Fruit fly (Drosophila melanogaster): ENCODE results near the gene alpha-Man-Ib.

alpha-Man-Ib gene

dm6 chr3R:29153197-29153644, 40.6 kb upstream of the alpha-Man-Ib start, which contains the start of the genes Slbp and Rpn2 (continued):
- TF ChIP-seq CG14710 (tag; optimal IDR thresholded peaks at IDR 0.05) = peak; percentile 83
- TF ChIP-seq Sry-δ (GFP tag; optimal IDR thresholded peaks at IDR 0.05) = peak; percentile 87
- TF ChIP-seq CG1603 (tag; optimal IDR thresholded peaks at IDR 0.05) = peak; percentile 86
- no peak for TF ChIP-seq pfk (GFP tag; optimal IDR thresholded peaks at IDR 0.05)
- peak; percentile 49 for TF ChIP-seq CG8924 (tag; optimal IDR thresholded peaks at IDR 0.05)
- peak; percentile 30 for TF ChIP-seq CG18011 (GFP tag; optimal IDR thresholded peaks at IDR 0.05)
- TF ChIP-seq Hmr (GFP tag; optimal IDR thresholded peaks at IDR 0.05) = peak; percentile 48
- TF ChIP-seq Meics (GFP tag; optimal IDR thresholded peaks at IDR 0.05) = peak; percentile 30
- TF ChIP-seq CG9727 (GFP tag; optimal IDR thresholded peaks at IDR 0.05) = peak; percentile 45
- no peak for TF ChIP-seq grn (GFP tag; optimal IDR thresholded peaks at IDR 0.05)
- peak; percentile 55 for TF ChIP-seq CG15514 (GFP tag; optimal IDR thresholded peaks at IDR 0.05)
- TF ChIP-seq Ets65A (GFP tag) = peak; percentile 89
- peak; percentile 79 for TF ChIP-seq nerfin-2 (GFP tag; IDR thresholded peaks at IDR 0.05; ENCODE audit: partially characterized antibody)
- peak; percentile 63 for TF ChIP-seq Rfx (GFP tag; IDR thresholded peaks at IDR 0.05)
- TF ChIP-seq CG12659 (GFP tag; optimal IDR thresholded peaks at IDR 0.05) = peak; percentile 82
- TF ChIP-seq HmgZ (tag; optimal IDR thresholded peaks at IDR 0.05) = peak; percentile 88
- peak; percentile 98 for TF ChIP-seq Sin3A (optimal IDR thresholded peaks at IDR 0.05)
- no peak for TF ChIP-seq cas (GFP tag; IDR thresholded peaks at IDR 0.05)
- TF ChIP-seq Nf-YC (tag; optimal IDR thresholded peaks at IDR 0.05) = peak; percentile 53
- TF ChIP-seq nom (GFP tag; optimal IDR thresholded peaks at IDR 0.05) = peak; percentile 11
- peak; percentile 97 for TF ChIP-seq BEAF-32 (GFP tag; optimal IDR thresholded peaks at IDR 0.05)
- TF ChIP-seq CG42726 (GFP tag; IDR thresholded peaks at IDR 0.05; ENCODE audit: partially characterized antibody) = peak; percentile 87
- no peak for TF ChIP-seq toy (GFP tag; IDR thresholded peaks at IDR 0.05)
- peak; percentile 15 for TF ChIP-seq Bteb2 (GFP tag; optimal IDR thresholded peaks at IDR 0.05)
- peak; percentile 6 for TF ChIP-seq repo (GFP tag; optimal IDR thresholded peaks at IDR 0.05)
- TF ChIP-seq CG8089 (GFP tag; optimal IDR thresholded peaks at IDR 0.05) = no peak
- TF ChIP-seq CG4617 (GFP tag; optimal IDR thresholded peaks at IDR 0.05; ENCODE audit: borderline replicate concordance) = peak; percentile 89
- peak in 1 of 3 experiments; percentile 25 for TF ChIP-seq lola (GFP tag; optimal IDR thresholded peaks at IDR 0.05)
- peak; percentile 42 for TF ChIP-seq Hr3 (GFP tag; optimal IDR thresholded peaks at IDR 0.05)
- TF ChIP-seq scrt (GFP tag; optimal IDR thresholded peaks at IDR 0.05) = no peak
- TF ChIP-seq dysf (GFP tag; IDR thresholded peaks at IDR 0.05) = 0 out of 3 replicates have a peak, but pooled peaks have one; percentile 13
- TF ChIP-seq CG2116 (GFP tag; optimal IDR thresholded peaks at IDR 0.05) = peak; percentile 95
- TF ChIP-seq Myb (GFP tag; optimal IDR thresholded peaks at IDR 0.05) = peak; percentile 82
- TF ChIP-seq chm (GFP tag; IDR thresholded peaks at IDR 0.05) = no peak
- TF ChIP-seq CG7271 (tag; optimal IDR thresholded peaks at IDR 0.05) = peak; percentile 20
- TF ChIP-seq CG13296 (GFP tag; optimal IDR thresholded peaks at IDR 0.05) = peak; percentile 15
- TF ChIP-seq Hey (tag; optimal IDR thresholded peaks at IDR 0.05) = no peak
- TF ChIP-seq Doc2 (GFP tag; IDR thresholded peaks at IDR 0.05) = no peak
- peak; percentile 10 for TF ChIP-seq CG4820 (GFP tag; optimal IDR thresholded peaks at IDR 0.05)
- TF ChIP-seq CG32532 (GFP tag; IDR thresholded peaks at IDR 0.05) = 0 out of 2 replicates have a peak, but pooled peaks have one; percentile 33
- peak; percentile 90 for TF ChIP-seq CG15479 (GFP tag; optimal IDR thresholded peaks at IDR 0.05)
- TF ChIP-seq CG32767 (GFP tag; IDR thresholded peaks at IDR 0.05) = 0 out of 2 replicates have a peak, but pooled peaks have one; percentile 9
- peak; percentile 98 for TF ChIP-seq CG13287 (GFP tag; IDR thresholded peaks at IDR 0.05; ENCODE audit: partially characterized antibody)
- peak; percentile 75 for TF ChIP-seq CG2120 (GFP tag; optimal IDR thresholded peaks at IDR 0.05)
- no peak for TF ChIP-seq corto (GFP tag; optimal IDR thresholded peaks at IDR 0.05)
- peak; percentile 31 to 70 for TF ChIP-seq Pdp1 (GFP tag; optimal IDR thresholded peaks at IDR 0.05)
- peak; percentile 17; the same call in 1 of the 4 replicates for TF ChIP-seq Gug (GFP tag; IDR thresholded peaks at IDR 0.05)
- no peak for TF ChIP-seq oc (tag; optimal IDR thresholded peaks at IDR 0.05)
- TF ChIP-seq Mes4 (GFP tag; optimal IDR thresholded peaks at IDR 0.05) = no peak
- TF ChIP-seq Ets97D (GFP tag; optimal IDR thresholded peaks at IDR 0.05) = peak; percentile 87
